Worm (Caenorhabditis elegans): ENCODE data around the gene vit-2.
A peak's percentile ranks its signal among the peaks of the same experiment; 100 is the strongest.

vit-2 gene

ce11 chrX:5122791-5123414 lies 22.1 kb downstream of the vit-2 start (continued):
- TF ChIP-seq nhr-41 (GFP tag; IDR thresholded peaks at IDR 0.05) (no peak), hlh-30 (tag; optimal IDR thresholded peaks at IDR 0.05; ENCODE audit: insufficient read depth) (no peak), nhr-25 (tag; optimal IDR thresholded peaks at IDR 0.05; ENCODE audit: borderline replicate concordance, insufficient read depth) (peak; percentile 29), Y5F2A.4 (GFP tag; optimal IDR thresholded peaks at IDR 0.05) (no peak), ztf-7 (tag; optimal IDR thresholded peaks at IDR 0.05) (no peak), ZK546.5 (tag; optimal IDR thresholded peaks at IDR 0.05) (no peak), lin-39 (tag; optimal IDR thresholded peaks at IDR 0.05) (no peak), nhr-102 (tag; optimal IDR thresholded peaks at IDR 0.05) (no peak), ces-1 (GFP tag; optimal IDR thresholded peaks at IDR 0.05) (no peak), spr-3 (GFP tag; optimal IDR thresholded peaks at IDR 0.05) (no peak), dmd-8 (GFP tag; IDR thresholded peaks at IDR 0.05) (no peak), dpl-1 (GFP tag; optimal IDR thresholded peaks at IDR 0.05) (no peak), skn-1 (tag; optimal IDR thresholded peaks at IDR 0.05) (no peak), madf-5 (GFP tag; IDR thresholded peaks at IDR 0.05) (no peak), ZK337.2 (GFP tag; IDR thresholded peaks at IDR 0.05) (no peak), pha-4 (GFP tag; IDR thresholded peaks at IDR 0.05) (no peak), pha-4 (tag; optimal IDR thresholded peaks at IDR 0.05) (peak; percentile 67), nhr-10 (tag; optimal IDR thresholded peaks at IDR 0.05) (no peak), Y75B8A.6 (GFP tag; IDR thresholded peaks at IDR 0.05) (no peak), nhr-28 (tag; optimal IDR thresholded peaks at IDR 0.05) (peak; percentile 36), pqm-1 (tag; optimal IDR thresholded peaks at IDR 0.05) (peak; percentile 31), nhr-6 (tag; optimal IDR thresholded peaks at IDR 0.05) (peak; percentile 2), vab-7 (GFP tag; IDR thresholded peaks at IDR 0.05) (no peak), sdz-12 (GFP tag; optimal IDR thresholded peaks at IDR 0.05) (no peak), cey-2 (tag; optimal IDR thresholded peaks at IDR 0.05; ENCODE audit: borderline replicate concordance, insufficient read depth) (no peak), hmg-1.1 (GFP tag; IDR thresholded peaks at IDR 0.05) (peak; percentile 50; the same call in 1 of the 2 replicates), ztf-11 (tag; optimal IDR thresholded peaks at IDR 0.05) (no peak), lin-1 (GFP tag; IDR thresholded peaks at IDR 0.05) (no peak), F26F4.8 (GFP tag; conservative IDR thresholded peaks at IDR 0.05) (no peak), ceh-20 (GFP tag; IDR thresholded peaks at IDR 0.05) (no peak), dmd-6 (GFP tag; IDR thresholded peaks at IDR 0.05) (no peak), hif-1 (tag; optimal IDR thresholded peaks at IDR 0.05) (no peak), mes-2 (tag; optimal IDR thresholded peaks at IDR 0.05; ENCODE audit: poor library complexity, severe bottlenecking) (no peak), lim-7 (GFP tag; IDR thresholded peaks at IDR 0.05) (no peak), T20F7.1 (GFP tag; optimal IDR thresholded peaks at IDR 0.05) (no peak)

DNA sequence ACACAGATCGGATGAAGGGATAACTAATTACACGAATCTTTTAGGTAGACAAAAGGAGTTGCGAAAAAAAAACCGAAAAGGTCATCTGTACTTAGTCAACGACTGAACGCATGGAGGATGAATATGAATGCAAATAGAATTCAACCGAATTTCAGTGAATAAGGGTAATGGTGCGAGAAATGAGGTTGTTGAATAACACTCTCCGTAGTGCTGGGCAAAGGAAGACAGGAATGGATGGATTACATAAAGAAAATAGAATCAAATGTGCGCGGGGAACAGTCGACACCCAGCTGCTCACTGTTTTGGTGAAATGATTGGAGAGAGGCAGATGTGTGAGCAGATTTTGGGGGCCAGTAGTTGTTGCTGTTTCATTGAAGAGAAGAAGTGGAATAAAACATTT lies 23.4 kb downstream of the vit-2 start:
- TF ChIP-seq nhr-25 (tag; optimal IDR thresholded peaks at IDR 0.05; ENCODE audit: borderline replicate concordance, insufficient read depth) = peak; percentile 6
- TF ChIP-seq zfp-2 (tag; optimal IDR thresholded peaks at IDR 0.05) = no peak

DNA sequence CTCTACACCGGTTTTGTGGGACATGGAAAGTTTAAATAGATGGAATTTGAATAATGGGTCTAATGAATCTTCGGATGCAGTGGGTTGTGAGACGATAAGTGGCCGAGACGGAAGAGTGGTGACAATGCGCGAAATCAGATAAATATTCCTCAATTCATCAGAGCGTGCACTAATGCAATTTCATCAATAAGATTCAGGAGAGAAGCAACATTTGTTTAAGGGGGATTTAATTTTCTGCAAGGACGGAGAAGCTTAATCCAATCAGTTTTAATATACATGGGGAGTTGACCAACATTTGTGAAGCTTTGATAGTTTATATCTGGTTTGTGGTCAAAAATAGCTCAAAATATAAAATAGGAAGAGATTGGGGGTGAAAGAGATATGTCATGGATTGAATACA lies 28.6 kb downstream of the vit-2 start:
- TF ChIP-seq ceh-32 (tag; optimal IDR thresholded peaks at IDR 0.05; ENCODE audit: poor library complexity) = no peak
- TF ChIP-seq ces-1 (GFP tag; optimal IDR thresholded peaks at IDR 0.05) = peak; percentile 83

Data from whole organism, L4 larva.